Fruit fly (Drosophila melanogaster) whole organism, pupa: ENCODE results near the gene Spindly.

Experiments used
- CG13204 ChIP-seq: fragments of 200-800 bp; sonication (Bioruptor generic); optimal IDR thresholded peaks from 2 replicates; lab custom pipeline; 2018; ENCODE audit warnings: missing biosample characterization, mild to moderate bottlenecking, missing genetic modification characterization, moderate library complexity
- CG14655 ChIP-seq: fragments of 200-800 bp; sonication (Bioruptor generic); optimal IDR thresholded peaks from 3 replicates; lab custom pipeline; 2017; ENCODE audit warnings: mild to moderate bottlenecking, missing biosample characterization, missing genetic modification reagents, missing genetic modification characterization
- CG32121 ChIP-seq: fragments of 200-800 bp; sonication (Bioruptor generic); IDR thresholded peaks from 2 replicates; pipeline ENCODE4 v1.3.6; 2022; ENCODE audit warnings: missing biosample characterization, missing genetic modification characterization
- CG34367 ChIP-seq: fragments of 200-800 bp; sonication (Bioruptor generic); optimal IDR thresholded peaks from 2 replicates; lab custom pipeline; 2018; ENCODE audit warnings: missing biosample characterization, mild to moderate bottlenecking, missing genetic modification characterization
- CG4496 ChIP-seq: fragments of 200-800 bp; sonication (Bioruptor generic); IDR thresholded peaks from 3 replicates; pipeline ENCODE4 v1.3.6; 2022; ENCODE audit warnings: missing biosample characterization, missing genetic modification characterization
- CG8301 ChIP-seq: fragments of 200-800 bp; sonication (Bioruptor generic); optimal IDR thresholded peaks from 2 replicates; lab custom pipeline; 2018; ENCODE audit warnings: missing biosample characterization, mild to moderate bottlenecking, missing genetic modification characterization
- EcR ChIP-seq: fragments of 200-800 bp; sonication (Bioruptor generic); optimal IDR thresholded peaks from 3 replicates; lab custom pipeline; 2019; ENCODE audit warnings: missing biosample characterization, missing genetic modification characterization, mild to moderate bottlenecking, moderate library complexity, missing genetic modification reagents
- Ets98B ChIP-seq: fragments of 200-800 bp; sonication (Bioruptor generic); IDR thresholded peaks from 2 replicates; pipeline ENCODE4 v1.3.6; 2022; ENCODE audit warnings: missing biosample characterization, missing genetic modification characterization
- Pif1B ChIP-seq: fragments of 200-800 bp; sonication (Bioruptor generic); optimal IDR thresholded peaks from 3 replicates; lab custom pipeline; 2016; ENCODE audit warnings: missing biosample characterization, missing genetic modification characterization
- Snoo ChIP-seq: fragments of 200-800 bp; sonication (Bioruptor generic); optimal IDR thresholded peaks from 3 replicates; lab custom pipeline; 2017; ENCODE audit warnings: missing biosample characterization, mild to moderate bottlenecking, missing genetic modification characterization, inconsistent platforms
- gl ChIP-seq: fragments of 200-800 bp; sonication (Bioruptor generic); optimal IDR thresholded peaks from 2 replicates; lab custom pipeline; 2018; ENCODE audit warnings: missing biosample characterization, mild to moderate bottlenecking, missing genetic modification characterization
- rn ChIP-seq: fragments of 200-800 bp; sonication (Bioruptor generic); IDR thresholded peaks from 2 replicates; pipeline ENCODE4 v1.3.6; 2022; ENCODE audit warnings: missing biosample characterization, missing genetic modification characterization

DNA sequence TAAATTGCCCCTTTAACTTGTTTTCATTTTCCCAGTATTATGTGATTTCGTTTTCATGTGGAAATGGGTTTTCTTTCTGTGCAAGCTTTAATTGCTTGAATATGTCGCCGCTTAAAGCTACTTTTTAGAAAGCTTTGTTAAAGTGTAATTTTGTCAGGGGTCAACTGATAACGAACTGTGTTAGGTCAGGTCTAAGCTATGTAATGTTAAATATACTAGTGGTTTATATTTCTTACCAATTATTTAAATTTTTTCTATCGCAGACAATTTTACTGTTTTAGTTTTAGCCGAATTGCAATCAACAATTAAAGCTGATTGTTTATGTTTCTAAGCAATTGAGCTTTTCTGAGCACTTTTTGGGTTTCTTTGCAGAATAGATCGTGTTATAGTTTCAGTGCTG, 23.8 kb downstream of the Spindly start:
- TF ChIP-seq CG8301 (tag; lab: Kevin White, UChicago) (no peak), Pif1B (GFP tag; lab: Kevin White, UChicago) (no peak), CG4496 (GFP tag; lab: Robert Waterston, UW) (no peak), EcR (GFP tag; lab: Kevin White, UChicago) (no peak), gl (tag; lab: Kevin White, UChicago) (no peak), Snoo (tag; lab: Kevin White, UChicago) (no peak), Ets98B (GFP tag; lab: Robert Waterston, UW) (no peak), CG14655 (GFP tag; lab: Kevin White, UChicago) (no peak), CG32121 (GFP tag; lab: Robert Waterston, UW) (no peak), rn (GFP tag; lab: Robert Waterston, UW) (no peak), CG34367 (no peak), CG13204 (GFP tag; lab: Kevin White, UChicago) (no peak)
